Fruit fly (Drosophila melanogaster) ovary, adult (tissue): ENCODE measurements around the gene Gr64c.

Experiments
- CG17801 ChIP-seq: fragments of 200-800 bp; optimal IDR thresholded peaks from 2 replicates; lab custom pipeline; 2019; ENCODE audit warnings: missing biosample characterization, mild to moderate bottlenecking, missing genetic modification characterization, moderate library complexity; ENCODE audit not compliant: partially characterized antibody

Gr64c gene

dm6 chr3L:4025738-4026505 lies 2.5 kb upstream of the Gr64c start, which contains the start of gene CG11594:
TSS of gene CG11594 (minus strand) at chr3L:4026011.
- TF ChIP-seq CG17801 (GFP tag; lab: Kevin White, UChicago): no peak

dm6 chr3L:4026506-4026868 lies 1.9 kb upstream of the Gr64c start, which contains the start of gene Gr64a:
TSS of gene Gr64a (plus strand) at chr3L:4026769.
- no peak for TF ChIP-seq CG17801 (GFP tag; lab: Kevin White, UChicago)

dm6 chr3L:4031762-4032161 lies 3.4 kb downstream of the Gr64c start, which contains the start of the genes Gr64d and Gr64e:
TSS of gene Gr64d (plus strand) at chr3L:4032062.
TSS of gene Gr64e (plus strand) at chr3L:4032141.
- no peak for TF ChIP-seq CG17801 (GFP tag; lab: Kevin White, UChicago)

dm6 chr3L:4035499-4035898 lies 7.1 kb downstream of the Gr64c start, which contains the start of gene Gr64f:
TSS of gene Gr64f (plus strand) at chr3L:4035799.
- TF ChIP-seq CG17801 (GFP tag; lab: Kevin White, UChicago): no peak

- peak; percentile 23 for TF ChIP-seq CG17801 (GFP tag; lab: Kevin White, UChicago)
These were observed 12.0 kb downstream of the Gr64c start, which contains the start of the genes CG11593 and Rcd5 for dm6 chr3L:4040247-4040925. TSS of gene CG11593 (minus strand) at chr3L:4040482. TSS of gene Rcd5 (plus strand) at chr3L:4040529.

dm6 chr3L:4044497-4044896 lies 16.1 kb downstream of the Gr64c start:
- TF ChIP-seq CG17801 (GFP tag; lab: Kevin White, UChicago): no peak

dm6 chr3L:4046289-4046688 lies 17.9 kb downstream of the Gr64c start, which contains the start of gene CG1136:
TSS of gene CG1136 (plus strand) at chr3L:4046596.
- no peak for TF ChIP-seq CG17801 (GFP tag; lab: Kevin White, UChicago)

- TF ChIP-seq CG17801 (GFP tag; lab: Kevin White, UChicago): no peak
These were observed 19.2 kb downstream of the Gr64c start, which contains the start of gene Dpy-30L2 for dm6 chr3L:4047635-4048034. TSS of gene Dpy-30L2 (minus strand) at chr3L:4047735.

- no peak for TF ChIP-seq CG17801 (GFP tag; lab: Kevin White, UChicago)
These were observed 20.7 kb downstream of the Gr64c start for dm6 chr3L:4049082-4049481.

dm6 chr3L:4055438-4055962 lies 27.1 kb downstream of the Gr64c start:
- no peak for TF ChIP-seq CG17801 (GFP tag; lab: Kevin White, UChicago)

dm6 chr3L:4056812-4057211 lies 28.4 kb downstream of the Gr64c start:
- TF ChIP-seq CG17801 (GFP tag; lab: Kevin White, UChicago): no peak

dm6 chr3L:4059293-4059820 lies 31.0 kb downstream of the Gr64c start, which contains the start of gene Ugt305A1:
TSS of gene Ugt305A1 (plus strand) at chr3L:4059770.
- TF ChIP-seq CG17801 (GFP tag; lab: Kevin White, UChicago): no peak

dm6 chr3L:4061921-4062474 lies 33.6 kb downstream of the Gr64c start, which contains the start of gene dib:
TSS of gene dib (plus strand) at chr3L:4062292.
- peak; percentile 22 for TF ChIP-seq CG17801 (GFP tag; lab: Kevin White, UChicago)

dm6 chr3L:4068368-4068767 lies 40.0 kb downstream of the Gr64c start:
- no peak for TF ChIP-seq CG17801 (GFP tag; lab: Kevin White, UChicago)
